Worm (Caenorhabditis elegans): Measurements from ENCODE around the gene del-2.

Gene del-2

ce11 chrIV:9673206-9673605 is 31.4 kb upstream of the del-2 start:
- no peak for TF ChIP-seq nhr-2 (tag; optimal IDR thresholded peaks at IDR 0.05)
- TF ChIP-seq elt-3 (tag; optimal IDR thresholded peaks at IDR 0.05), result no peak
- no peak for TF ChIP-seq mep-1 (tag; optimal IDR thresholded peaks at IDR 0.05)
- no peak for TF ChIP-seq ceh-83 (GFP tag; optimal IDR thresholded peaks at IDR 0.05)
- TF ChIP-seq M03D4.4 (tag; optimal IDR thresholded peaks at IDR 0.05), result no peak
- TF ChIP-seq ceh-43 (GFP tag; optimal IDR thresholded peaks at IDR 0.05), result no peak
- no peak for TF ChIP-seq zip-8 (tag; optimal IDR thresholded peaks at IDR 0.05)
- no peak for TF ChIP-seq drap-1 (GFP tag; optimal IDR thresholded peaks at IDR 0.05)
- no peak for TF ChIP-seq mab-5 (tag; optimal IDR thresholded peaks at IDR 0.05)
- TF ChIP-seq blmp-1 (tag; optimal IDR thresholded peaks at IDR 0.05), result no peak
- TF ChIP-seq unc-62 (GFP tag; optimal IDR thresholded peaks at IDR 0.05), result no peak
- TF ChIP-seq cnd-1 (tag; optimal IDR thresholded peaks at IDR 0.05), result no peak
- TF ChIP-seq nhr-12 (tag; optimal IDR thresholded peaks at IDR 0.05), result no peak
- TF ChIP-seq lin-13 (tag; optimal IDR thresholded peaks at IDR 0.05), result no peak
- TF ChIP-seq ztf-11 (tag; optimal IDR thresholded peaks at IDR 0.05), result no peak

- TF ChIP-seq ceh-83 (GFP tag; optimal IDR thresholded peaks at IDR 0.05), result no peak
- TF ChIP-seq pha-4 (tag; optimal IDR thresholded peaks at IDR 0.05), result no peak
These were observed 30.6 kb upstream of the del-2 start for ce11 chrIV:9672434-9672833.

ce11 chrIV:9671001-9671652 is 29.3 kb upstream of the del-2 start:
- TF ChIP-seq blmp-1 (tag; optimal IDR thresholded peaks at IDR 0.05) (no peak), hlh-1 (tag; optimal IDR thresholded peaks at IDR 0.05) (peak; percentile 7), elt-1 (tag; optimal IDR thresholded peaks at IDR 0.05; ENCODE audit: borderline replicate concordance, insufficient read depth) (no peak), zip-8 (tag; optimal IDR thresholded peaks at IDR 0.05) (no peak)

ce11 chrIV:9669969-9670368 is 28.1 kb upstream of the del-2 start:
- TF ChIP-seq tbx-8 (GFP tag; optimal IDR thresholded peaks at IDR 0.05) (no peak), bed-3 (GFP tag; optimal IDR thresholded peaks at IDR 0.05) (no peak), blmp-1 (tag; optimal IDR thresholded peaks at IDR 0.05) (no peak)

ce11 chrIV:9668103-9668672 is 26.4 kb upstream of the del-2 start:
- TF ChIP-seq ces-1 (GFP tag; optimal IDR thresholded peaks at IDR 0.05), result no peak
- TF ChIP-seq unc-62 (GFP tag; optimal IDR thresholded peaks at IDR 0.05), result no peak
- no peak for TF ChIP-seq cnd-1 (tag; optimal IDR thresholded peaks at IDR 0.05)
- no peak for TF ChIP-seq unc-39 (tag; optimal IDR thresholded peaks at IDR 0.05)
- no peak for TF ChIP-seq bed-3 (GFP tag; optimal IDR thresholded peaks at IDR 0.05)
- TF ChIP-seq unc-120 (tag; optimal IDR thresholded peaks at IDR 0.05; ENCODE audit: poor library complexity, severe bottlenecking), result no peak
- no peak for TF ChIP-seq lin-32 (GFP tag; optimal IDR thresholded peaks at IDR 0.05)
- no peak for TF ChIP-seq blmp-1 (tag; optimal IDR thresholded peaks at IDR 0.05)
- TF ChIP-seq nhr-28 (tag; optimal IDR thresholded peaks at IDR 0.05), result no peak
- no peak for TF ChIP-seq nhr-12 (tag; optimal IDR thresholded peaks at IDR 0.05)
- TF ChIP-seq drap-1 (GFP tag; optimal IDR thresholded peaks at IDR 0.05), result no peak
- TF ChIP-seq ham-2 (GFP tag; optimal IDR thresholded peaks at IDR 0.05), result no peak

- TF ChIP-seq flh-1 (GFP tag; optimal IDR thresholded peaks at IDR 0.05) (no peak), lin-13 (tag; optimal IDR thresholded peaks at IDR 0.05) (no peak), elt-1 (tag; optimal IDR thresholded peaks at IDR 0.05; ENCODE audit: borderline replicate concordance, insufficient read depth) (peak; percentile 78), tbx-8 (GFP tag; optimal IDR thresholded peaks at IDR 0.05) (no peak), ztf-11 (tag; optimal IDR thresholded peaks at IDR 0.05) (no peak), drap-1 (GFP tag; optimal IDR thresholded peaks at IDR 0.05) (no peak), ceh-43 (GFP tag; optimal IDR thresholded peaks at IDR 0.05) (no peak), cnd-1 (tag; optimal IDR thresholded peaks at IDR 0.05) (no peak), nhr-28 (tag; optimal IDR thresholded peaks at IDR 0.05) (no peak), elt-3 (tag; optimal IDR thresholded peaks at IDR 0.05) (peak; percentile 4), zip-8 (tag; optimal IDR thresholded peaks at IDR 0.05) (no peak), blmp-1 (tag; optimal IDR thresholded peaks at IDR 0.05) (no peak), lin-32 (GFP tag; optimal IDR thresholded peaks at IDR 0.05) (no peak), snpc-4 (tag; optimal IDR thresholded peaks at IDR 0.05) (no peak), ham-2 (GFP tag; optimal IDR thresholded peaks at IDR 0.05) (no peak), ceh-39 (tag; optimal IDR thresholded peaks at IDR 0.05) (peak; percentile 24), unc-62 (GFP tag; optimal IDR thresholded peaks at IDR 0.05) (peak; percentile 40), bed-3 (GFP tag; optimal IDR thresholded peaks at IDR 0.05) (no peak), sptf-1 (tag; optimal IDR thresholded peaks at IDR 0.05) (no peak), mls-2 (tag; optimal IDR thresholded peaks at IDR 0.05) (no peak), nhr-76 (tag; optimal IDR thresholded peaks at IDR 0.05) (no peak), ceh-83 (GFP tag; optimal IDR thresholded peaks at IDR 0.05) (no peak), unc-39 (tag; optimal IDR thresholded peaks at IDR 0.05) (no peak), M03D4.4 (tag; optimal IDR thresholded peaks at IDR 0.05) (no peak), unc-120 (tag; optimal IDR thresholded peaks at IDR 0.05; ENCODE audit: poor library complexity, severe bottlenecking) (no peak), pha-4 (tag; optimal IDR thresholded peaks at IDR 0.05) (peak; percentile 50), mab-5 (tag; optimal IDR thresholded peaks at IDR 0.05) (no peak), ces-1 (GFP tag; optimal IDR thresholded peaks at IDR 0.05) (no peak), nhr-2 (tag; optimal IDR thresholded peaks at IDR 0.05) (no peak), lsy-2 (tag; optimal IDR thresholded peaks at IDR 0.05) (peak; percentile 27), hlh-1 (tag; optimal IDR thresholded peaks at IDR 0.05) (no peak), nhr-12 (tag; optimal IDR thresholded peaks at IDR 0.05) (no peak), mep-1 (tag; optimal IDR thresholded peaks at IDR 0.05) (no peak), sem-2 (GFP tag; optimal IDR thresholded peaks at IDR 0.05) (no peak)
These were observed 25.3 kb upstream of the del-2 start for ce11 chrIV:9667084-9667483.
